Fruit fly (Drosophila melanogaster): ENCODE data around the gene CG31975.

CG31975 gene

dm6 chr2L:128977-129941 is 11.5 kb downstream of the CG31975 start (continued):
- TF ChIP-seq dati (GFP tag; IDR thresholded peaks at IDR 0.05) (no peak), YL-1 (GFP tag; optimal IDR thresholded peaks at IDR 0.05) (no peak), CG4424 (GFP tag; optimal IDR thresholded peaks at IDR 0.05) (peak; percentile 46), en (GFP tag; optimal IDR thresholded peaks at IDR 0.05) (peak; percentile 13), seq (GFP tag; IDR thresholded peaks at IDR 0.05) (peak; percentile 75), CG10431 (GFP tag; optimal IDR thresholded peaks at IDR 0.05) (peak; percentile 39), CG3163 (GFP tag; optimal IDR thresholded peaks at IDR 0.05) (no peak), CG34422 (GFP tag; IDR thresholded peaks at IDR 0.05) (peak; percentile 64; the same call in 2 of the 3 replicates), zfh1 (GFP tag; IDR thresholded peaks at IDR 0.05) (peak; percentile 60; the same call in 2 of the 3 replicates), CG32532 (GFP tag; IDR thresholded peaks at IDR 0.05) (peak; percentile 59; the same call in 1 of the 2 replicates), gfzf (GFP tag; optimal IDR thresholded peaks at IDR 0.05) (no peak), al (GFP tag; IDR thresholded peaks at IDR 0.05) (no peak), CG8089 (GFP tag; optimal IDR thresholded peaks at IDR 0.05) (no peak), ro (GFP tag; IDR thresholded peaks at IDR 0.05) (no peak), crp (GFP tag; optimal IDR thresholded peaks at IDR 0.05) (peak in 1 of 2 experiments; percentile 0), tio (GFP tag; optimal IDR thresholded peaks at IDR 0.05) (no peak), pho (GFP tag; optimal IDR thresholded peaks at IDR 0.05) (no peak), CG3838 (GFP tag; optimal IDR thresholded peaks at IDR 0.05) (no peak), pb (GFP tag; optimal IDR thresholded peaks at IDR 0.05) (no peak), sisA (GFP tag; IDR thresholded peaks at IDR 0.05) (no peak), Med (GFP tag) (peak; percentile 96), eyg (GFP tag; optimal IDR thresholded peaks at IDR 0.05) (no peak), CG13624 (GFP tag; optimal IDR thresholded peaks at IDR 0.05) (no peak), CG1832 (GFP tag; optimal IDR thresholded peaks at IDR 0.05) (peak; percentile 79), vnd (GFP tag; IDR thresholded peaks at IDR 0.05; ENCODE audit: partially characterized antibody) (no peak), Sry-β (GFP tag; optimal IDR thresholded peaks at IDR 0.05) (no peak), Gsc (GFP tag; IDR thresholded peaks at IDR 0.05) (no peak), CG10267 (tag; optimal IDR thresholded peaks at IDR 0.05) (peak; percentile 23), CG4854 (GFP tag; optimal IDR thresholded peaks at IDR 0.05) (peak; percentile 9), nau (GFP tag; optimal IDR thresholded peaks at IDR 0.05) (peak; percentile 17), CG11398 (GFP tag; optimal IDR thresholded peaks at IDR 0.05) (peak; percentile 30), CG5953 (GFP tag; IDR thresholded peaks at IDR 0.05) (no peak), dpn (GFP tag; optimal IDR thresholded peaks at IDR 0.05) (peak in 1 of 2 experiments; percentile 14), CG4820 (GFP tag; optimal IDR thresholded peaks at IDR 0.05) (no peak), usp (GFP tag; optimal IDR thresholded peaks at IDR 0.05) (no peak), CG13894 (tag; optimal IDR thresholded peaks at IDR 0.05) (peak; percentile 83), CG30020 (tag; optimal IDR thresholded peaks at IDR 0.05) (no peak), Tbp (GFP tag; optimal IDR thresholded peaks at IDR 0.05) (no peak), HLH3B (GFP tag; IDR thresholded peaks at IDR 0.05) (peak; percentile 15; the same call in 1 of the 2 replicates), CG16815 (GFP tag; optimal IDR thresholded peaks at IDR 0.05) (no peak), cato (GFP tag; optimal IDR thresholded peaks at IDR 0.05; ENCODE audit: borderline replicate concordance) (no peak), trh (GFP tag; optimal IDR thresholded peaks at IDR 0.05) (no peak), CG8388 (GFP tag; optimal IDR thresholded peaks at IDR 0.05) (no peak), fu2 (GFP tag; optimal IDR thresholded peaks at IDR 0.05) (no peak), CG2129 (GFP tag; IDR thresholded peaks at IDR 0.05; ENCODE audit: partially characterized antibody) (no peak), exex (tag; optimal IDR thresholded peaks at IDR 0.05) (peak; percentile 46), PHDP (tag; optimal IDR thresholded peaks at IDR 0.05) (peak; percentile 31), CG14014 (GFP tag; IDR thresholded peaks at IDR 0.05) (no peak; the same call in 1 of the 2 replicates), CG11723 (GFP tag; optimal IDR thresholded peaks at IDR 0.05) (peak; percentile 10)
